Fruit fly (Drosophila melanogaster): ENCODE measurements around the gene CG1924.

CG1924 gene

DNA sequence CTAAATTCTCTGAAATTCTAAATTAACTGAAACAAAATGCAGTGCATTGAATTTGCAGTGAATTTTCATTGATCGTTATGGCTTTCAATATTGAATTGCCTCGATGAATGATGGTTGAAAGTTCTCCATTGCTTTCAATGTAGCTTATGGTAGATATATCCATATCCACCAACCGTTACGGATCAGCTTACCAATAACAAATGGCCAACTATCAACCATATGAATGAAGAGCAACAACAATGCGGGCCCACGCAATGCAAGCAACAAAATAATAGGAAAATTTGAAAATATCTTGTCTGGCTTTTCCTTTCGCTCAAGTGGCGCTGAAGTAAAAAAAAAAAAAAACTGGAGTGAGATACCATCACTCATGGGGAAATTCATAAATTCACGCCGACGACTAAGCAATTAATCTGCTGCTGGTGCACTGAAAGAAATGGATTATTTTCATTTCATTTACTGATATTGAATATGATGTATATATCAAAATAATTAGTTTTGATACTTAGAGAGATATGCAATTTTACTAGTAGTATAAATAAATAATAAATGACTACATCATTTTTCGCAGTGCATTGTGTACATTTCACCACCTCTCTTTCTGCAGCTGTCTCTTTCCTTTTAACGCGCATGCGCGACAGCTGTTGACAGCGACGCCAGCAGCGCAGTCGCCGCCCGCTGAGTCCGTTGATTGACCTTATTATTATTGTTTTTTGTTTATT is 23.6 kb upstream of the CG1924 start (continued):
- peak; percentile 72 for TF ChIP-seq wor (GFP tag; IDR thresholded peaks at IDR 0.05)
- TF ChIP-seq sisA (GFP tag; IDR thresholded peaks at IDR 0.05) = peak; percentile 86
- TF ChIP-seq fu2 (GFP tag; optimal IDR thresholded peaks at IDR 0.05) = no peak
- TF ChIP-seq nau (GFP tag; optimal IDR thresholded peaks at IDR 0.05) = peak; percentile 39
- TF ChIP-seq CG10366 (GFP tag; IDR thresholded peaks at IDR 0.05) = peak; percentile 78
- peak; percentile 80 for TF ChIP-seq CG7839 (tag; optimal IDR thresholded peaks at IDR 0.05)
- TF ChIP-seq Awh (GFP tag; IDR thresholded peaks at IDR 0.05) = peak; percentile 78
- no peak; the same call in 1 of the 2 replicates for TF ChIP-seq Lim3 (GFP tag; IDR thresholded peaks at IDR 0.05)
- no peak for TF ChIP-seq Neu2 (GFP tag; optimal IDR thresholded peaks at IDR 0.05; ENCODE audit: borderline replicate concordance)
- TF ChIP-seq kni (GFP tag; optimal IDR thresholded peaks at IDR 0.05) = peak; percentile 64
- peak; percentile 63; the same call in 2 of the 3 replicates for TF ChIP-seq CG7357 (GFP tag; IDR thresholded peaks at IDR 0.05)
- peak; percentile 89 for TF ChIP-seq nmo (GFP tag; optimal IDR thresholded peaks at IDR 0.05)
- TF ChIP-seq danr (GFP tag; IDR thresholded peaks at IDR 0.05) = peak; percentile 63
- TF ChIP-seq NC2β (GFP tag; optimal IDR thresholded peaks at IDR 0.05) = peak; percentile 73
- peak; percentile 10 for TF ChIP-seq CG15011 (GFP tag; optimal IDR thresholded peaks at IDR 0.05)
- 0 out of 3 replicates have a peak, but pooled peaks have one; percentile 39 for TF ChIP-seq Dbx (GFP tag; IDR thresholded peaks at IDR 0.05)
- TF ChIP-seq CG7745 (tag; optimal IDR thresholded peaks at IDR 0.05) = no peak
- TF ChIP-seq gem (tag; optimal IDR thresholded peaks at IDR 0.05) = peak; percentile 90
- peak; percentile 46; the same call in 2 of the 3 replicates for TF ChIP-seq CG11456 (GFP tag; IDR thresholded peaks at IDR 0.05)
- no peak for TF ChIP-seq Scr (GFP tag; IDR thresholded peaks at IDR 0.05; ENCODE audit: partially characterized antibody)
- TF ChIP-seq CG9727 (GFP tag; optimal IDR thresholded peaks at IDR 0.05) = peak; percentile 90
- TF ChIP-seq Asciz (GFP tag; optimal IDR thresholded peaks at IDR 0.05) = peak; percentile 69
- no peak for TF ChIP-seq CG11398 (GFP tag; optimal IDR thresholded peaks at IDR 0.05)
- TF ChIP-seq bbx (GFP tag; IDR thresholded peaks at IDR 0.05; ENCODE audit: partially characterized antibody) = no peak
- peak; percentile 26 for TF ChIP-seq ems (GFP tag; optimal IDR thresholded peaks at IDR 0.05)
- TF ChIP-seq zfh2 (GFP tag; optimal IDR thresholded peaks at IDR 0.05) = no peak
- no peak for TF ChIP-seq hbn (GFP tag; IDR thresholded peaks at IDR 0.05; ENCODE audit: partially characterized antibody)
- TF ChIP-seq NFAT (GFP tag; IDR thresholded peaks at IDR 0.05) = no peak
- no peak for TF ChIP-seq Dip2 (GFP tag; IDR thresholded peaks at IDR 0.05)
- peak; percentile 30 for TF ChIP-seq cato (GFP tag; optimal IDR thresholded peaks at IDR 0.05; ENCODE audit: borderline replicate concordance)
- no peak for TF ChIP-seq CG31224 (GFP tag; IDR thresholded peaks at IDR 0.05)
- peak; percentile 43 for TF ChIP-seq CG4328 (GFP tag; optimal IDR thresholded peaks at IDR 0.05)
- TF ChIP-seq D19A (tag; optimal IDR thresholded peaks at IDR 0.05) = peak; percentile 82
- TF ChIP-seq CG5245 (GFP tag; optimal IDR thresholded peaks at IDR 0.05) = peak; percentile 76
- TF ChIP-seq kay (GFP tag; optimal IDR thresholded peaks at IDR 0.05) = peak; percentile 61
- TF ChIP-seq esg (GFP tag; conservative IDR thresholded peaks at IDR 0.05) = peak; percentile 71
- peak; percentile 85 for TF ChIP-seq CG2202 (tag; optimal IDR thresholded peaks at IDR 0.05)
- TF ChIP-seq da (GFP tag; optimal IDR thresholded peaks at IDR 0.05) = no peak
- no peak for TF ChIP-seq chinmo (GFP tag; IDR thresholded peaks at IDR 0.05; ENCODE audit: partially characterized antibody)
- no peak for TF ChIP-seq rib (GFP tag; IDR thresholded peaks at IDR 0.05)
- peak; percentile 73 for TF ChIP-seq Max (GFP tag; optimal IDR thresholded peaks at IDR 0.05)
- peak; percentile 6 for TF ChIP-seq YL-1 (GFP tag; optimal IDR thresholded peaks at IDR 0.05)
- no peak for TF ChIP-seq Lpt (GFP tag; optimal IDR thresholded peaks at IDR 0.05)
- peak; percentile 80 for TF ChIP-seq CG17359 (tag; optimal IDR thresholded peaks at IDR 0.05)
- TF ChIP-seq HLH3B (GFP tag; IDR thresholded peaks at IDR 0.05) = peak; percentile 77
- TF ChIP-seq CG18476 (GFP tag; optimal IDR thresholded peaks at IDR 0.05) = peak; percentile 64
- TF ChIP-seq en (GFP tag; optimal IDR thresholded peaks at IDR 0.05) = no peak
- peak; percentile 0 for TF ChIP-seq pho (GFP tag; optimal IDR thresholded peaks at IDR 0.05)
- peak; percentile 64 for TF ChIP-seq Kr (GFP tag; optimal IDR thresholded peaks at IDR 0.05)
- TF ChIP-seq z (GFP tag; IDR thresholded peaks at IDR 0.05) = peak; percentile 68; the same call in 2 of the 3 replicates

All from whole organism, embryonic.